Worm (Caenorhabditis elegans) whole organism, mixed stage, embryonic: Measurements from ENCODE around the gene str-57.

Source experiments
- elt-3 ChIP-seq: fragments of 150-350 bp; optimal IDR thresholded peaks from 2 replicates; lab custom pipeline; 2014; ENCODE audit warnings: missing biosample characterization, missing genetic modification characterization
- ham-2 ChIP-seq: fragments of 200-800 bp; sonication (Bioruptor generic); optimal IDR thresholded peaks from 2 replicates; lab custom pipeline; 2018; ENCODE audit warnings: mild to moderate bottlenecking, missing genetic modification characterization, missing compliant biosample characterization
- mab-5 ChIP-seq: fragments of 150-350 bp; optimal IDR thresholded peaks from 2 replicates; lab custom pipeline; 2014; ENCODE audit warnings: missing biosample characterization, missing genetic modification characterization
- nhr-237 ChIP-seq: fragments of 150-350 bp; optimal IDR thresholded peaks from 2 replicates; lab custom pipeline; 2014; ENCODE audit warnings: missing biosample characterization, missing genetic modification characterization
- nhr-28 ChIP-seq: fragments of 150-350 bp; optimal IDR thresholded peaks from 2 replicates; lab custom pipeline; 2014; ENCODE audit warnings: missing biosample characterization, missing genetic modification characterization
- snpc-4 ChIP-seq: fragments of 150-350 bp; optimal IDR thresholded peaks from 2 replicates; lab custom pipeline; 2014; ENCODE audit warnings: missing biosample characterization, missing genetic modification characterization

DNA sequence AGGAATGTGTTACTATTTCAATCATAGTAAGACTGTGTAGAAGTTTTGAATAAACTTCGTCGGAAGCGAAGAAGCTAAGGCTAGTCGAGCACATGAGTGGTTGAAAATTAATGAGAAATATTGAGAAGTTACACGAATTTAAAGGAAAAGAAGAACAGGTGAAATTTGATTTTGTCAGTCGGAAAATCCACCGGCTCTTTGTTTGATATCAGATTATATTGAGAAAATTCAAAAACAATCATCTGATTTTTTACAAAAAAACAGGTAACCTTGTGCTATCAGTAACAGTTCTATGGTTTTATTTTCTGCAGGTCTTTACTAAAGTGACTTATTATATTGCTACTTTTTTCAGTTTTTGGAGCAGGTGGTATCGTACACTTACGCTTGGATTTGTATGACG, 12.2 kb upstream of the str-57 start, which contains the start of gene srh-148:
- TF ChIP-seq nhr-237 (tag; lab: Kevin White, UChicago): no peak
- TF ChIP-seq mab-5 (tag; lab: Kevin White, UChicago): no peak
- no peak for TF ChIP-seq elt-3 (tag; lab: Kevin White, UChicago)
- no peak for TF ChIP-seq snpc-4 (tag; lab: Kevin White, UChicago)
- no peak for TF ChIP-seq ham-2 (GFP tag; lab: Kevin White, UChicago)
- no peak for TF ChIP-seq nhr-28 (tag; lab: Kevin White, UChicago)
